ENCODE assay signal across 2 worm cellular contexts in the genomic region with DNA sequence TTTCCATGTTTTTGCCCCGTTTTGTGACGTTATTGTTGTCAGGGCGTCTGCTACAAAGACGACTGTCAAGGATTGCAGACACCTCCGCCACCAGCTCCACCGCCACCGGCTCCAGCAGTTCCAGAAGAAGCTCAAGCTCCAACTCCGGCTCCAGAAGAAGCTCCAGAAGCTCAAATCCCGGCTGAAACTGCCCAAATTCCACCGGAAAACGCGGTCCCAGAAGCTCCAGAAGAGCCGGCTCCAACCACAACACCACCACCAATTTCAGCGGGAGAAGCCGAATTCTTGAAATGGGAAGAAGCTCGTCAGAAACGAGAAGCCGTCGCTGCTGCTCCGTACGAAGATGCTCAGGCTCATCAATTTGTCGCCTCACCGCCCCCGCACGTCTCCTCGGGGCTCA.
TF ChIP-seq lines count a peak whose summit lies in the region.

No protein-coding gene starts in this region.

TF ChIP-seq in whole organism, L4 larva, 104 proteins besides CTCF, POLR2A, EP300 and RAD21:
- no peak for TF ChIP-seq lsy-2 (tag; optimal IDR thresholded peaks at IDR 0.05; lab: Kevin White, UChicago)
- peak; percentile 90 for TF ChIP-seq set-16 (GFP tag; IDR thresholded peaks at IDR 0.05; lab: Robert Waterston, UW)

TF ChIP-seq in whole organism, young adult, 124 proteins besides CTCF, POLR2A, EP300 and RAD21:
- TF ChIP-seq egrh-3 (GFP tag; IDR thresholded peaks at IDR 0.05; lab: Robert Waterston, UW) (peak; percentile 69; the same call in 1 of the 2 replicates), dox-1 (GFP tag; IDR thresholded peaks at IDR 0.05; lab: Robert Waterston, UW) (0 out of 2 replicates have a peak, but pooled peaks have one; percentile 28), lin-26 (GFP tag; IDR thresholded peaks at IDR 0.05; lab: Robert Waterston, UW) (0 out of 2 replicates have a peak, but pooled peaks have one; percentile 14), pha-4 (tag; optimal IDR thresholded peaks at IDR 0.05; lab: Kevin White, UChicago) (no peak), fkh-3 (tag; optimal IDR thresholded peaks at IDR 0.05; lab: Kevin White, UChicago) (no peak), ztf-26 (tag; optimal IDR thresholded peaks at IDR 0.05; lab: Kevin White, UChicago) (no peak), zfh-2 (GFP tag; conservative IDR thresholded peaks at IDR 0.05; lab: Robert Waterston, UW) (peak; percentile 69), ekl-4 (GFP tag; IDR thresholded peaks at IDR 0.05; lab: Robert Waterston, UW) (no peak), lir-1 (GFP tag; conservative IDR thresholded peaks at IDR 0.05; lab: Robert Waterston, UW) (no peak)
